Worm (Caenorhabditis elegans): ENCODE results near the gene nhr-66.

DNA sequence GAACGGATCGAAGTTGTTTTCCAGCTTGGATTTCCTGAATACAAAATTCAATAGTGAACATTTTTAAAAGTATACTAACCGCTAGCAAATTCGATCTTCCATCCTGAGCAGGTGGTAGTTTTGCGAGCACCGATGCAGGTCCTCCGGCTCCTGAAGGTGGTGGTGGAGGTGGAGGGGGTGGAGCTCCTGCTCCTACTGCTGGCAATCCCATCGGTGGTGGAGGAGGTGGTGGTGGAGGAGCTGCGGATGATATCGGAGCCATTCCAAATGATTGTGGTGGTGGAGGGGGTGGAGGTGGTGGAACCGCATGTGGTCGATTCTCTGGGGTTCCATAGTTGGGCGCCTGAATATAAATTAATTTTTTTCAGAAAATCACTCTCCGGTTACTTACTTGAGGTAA lies 46.7 kb downstream of the nhr-66 start:
- TF ChIP-seq hmg-11 (tag; optimal IDR thresholded peaks at IDR 0.05) (no peak), sea-2 (GFP tag; optimal IDR thresholded peaks at IDR 0.05) (no peak), jun-1 (tag; optimal IDR thresholded peaks at IDR 0.05) (no peak), elt-2 (tag; optimal IDR thresholded peaks at IDR 0.05) (no peak), snpc-4 (tag; optimal IDR thresholded peaks at IDR 0.05) (no peak), elt-3 (tag; optimal IDR thresholded peaks at IDR 0.05) (no peak), ceh-16 (tag; optimal IDR thresholded peaks at IDR 0.05) (no peak), ceh-82 (tag; optimal IDR thresholded peaks at IDR 0.05) (no peak), nhr-237 (tag; optimal IDR thresholded peaks at IDR 0.05) (no peak), pha-4 (tag; optimal IDR thresholded peaks at IDR 0.05) (no peak), nfya-1 (tag; optimal IDR thresholded peaks at IDR 0.05; ENCODE audit: insufficient read depth) (no peak), fkh-10 (GFP tag; optimal IDR thresholded peaks at IDR 0.05) (no peak), unc-62 (GFP tag; optimal IDR thresholded peaks at IDR 0.05) (no peak), nhr-11 (tag; optimal IDR thresholded peaks at IDR 0.05) (no peak)
